Fruit fly (Drosophila melanogaster) Kc167 (cell line): ENCODE data around the gene COX6B.

Experiments used
- Myc ChIP-seq: fragments of >200 bp; optimal IDR thresholded peaks from 2 replicates; lab custom pipeline; 2017; ENCODE audit warnings: missing external identifiers
- Sin3A ChIP-seq: fragments of >200 bp; optimal IDR thresholded peaks from 2 replicates; lab custom pipeline; 2018; ENCODE audit warnings: missing external identifiers
- h ChIP-seq: fragments of >200 bp; optimal IDR thresholded peaks from 3 replicates; lab custom pipeline; 2018; ENCODE audit warnings: missing external identifiers
- insv ChIP-seq: fragments of >200 bp; optimal IDR thresholded peaks from 3 replicates; lab custom pipeline; 2018; ENCODE audit warnings: missing external identifiers
- psq ChIP-seq: fragments of >200 bp; optimal IDR thresholded peaks from 2 replicates; lab custom pipeline; 2017; ENCODE audit warnings: missing external identifiers
- ttk ChIP-seq: sonication (Bioruptor generic); optimal IDR thresholded peaks from 2 replicates; lab custom pipeline; 2017; ENCODE audit warnings: missing external identifiers

DNA sequence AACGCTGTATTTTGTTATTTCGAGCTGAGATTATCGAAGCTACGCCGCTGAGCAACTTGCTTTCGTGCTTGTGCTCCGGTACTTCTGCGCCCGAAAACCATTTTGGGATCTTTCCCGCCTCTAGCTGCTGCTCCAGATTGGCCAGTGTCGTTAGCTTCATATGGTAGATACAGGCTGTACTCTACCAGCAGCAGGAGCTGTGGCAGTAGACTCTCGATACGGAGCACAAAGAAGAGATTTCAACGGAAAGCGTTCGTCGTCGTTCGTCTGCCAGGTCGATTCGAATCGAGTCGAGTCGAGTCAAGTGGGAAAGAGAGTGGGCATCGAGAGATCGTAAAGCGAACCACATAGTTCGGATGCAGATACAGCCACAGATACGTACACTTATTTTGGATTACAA is 29.3 kb downstream of the COX6B start:
- TF ChIP-seq ttk (lab: Kevin White, UChicago) (no peak), psq (no peak), Sin3A (lab: Kevin White, UChicago) (no peak), Myc (lab: Kevin White, UChicago) (no peak), h (lab: Kevin White, UChicago) (no peak), insv (lab: Kevin White, UChicago) (no peak)
